Worm (Caenorhabditis elegans) whole organism, L1 larva: ENCODE measurements around the gene lis-1.

Experiments
- F16B12.6 ChIP-seq: fragments of 150-350 bp; optimal IDR thresholded peaks from 2 replicates; lab custom pipeline; 2014; ENCODE audit warnings: missing biosample characterization, missing genetic modification characterization
- aha-1 ChIP-seq: fragments of 150-350 bp; optimal IDR thresholded peaks from 2 replicates; lab custom pipeline; 2014; ENCODE audit warnings: missing biosample characterization, missing genetic modification characterization
- alr-1 ChIP-seq: fragments of 200-800 bp; sonication (Bioruptor generic); optimal IDR thresholded peaks from 2 replicates; lab custom pipeline; 2018; ENCODE audit warnings: borderline replicate concordance, mild to moderate bottlenecking, missing genetic modification characterization, missing compliant biosample characterization
- ama-1 ChIP-seq: fragments of 150-350 bp; optimal IDR thresholded peaks from 2 replicates; lab custom pipeline; 2014
- blmp-1 ChIP-seq: fragments of 150-350 bp; optimal IDR thresholded peaks from 2 replicates; lab custom pipeline; 2014; ENCODE audit warnings: missing biosample characterization, missing genetic modification characterization
- ceh-63 ChIP-seq: fragments of 200-800 bp; sonication (Bioruptor generic); optimal IDR thresholded peaks from 2 replicates; lab custom pipeline; 2018; ENCODE audit warnings: mild to moderate bottlenecking, missing genetic modification characterization, missing compliant biosample characterization
- ceh-8 ChIP-seq: fragments of 200-800 bp; sonication (Bioruptor generic); optimal IDR thresholded peaks from 2 replicates; lab custom pipeline; 2018; ENCODE audit warnings: mild to moderate bottlenecking, missing genetic modification characterization, moderate library complexity, missing compliant biosample characterization
- ceh-82 ChIP-seq, 3 experiments: fragments of 150-350 bp in 1 of 3; sonication (generic microtip) in 2 of 3; optimal IDR thresholded peaks; 2 replicates each; lab custom pipeline; 2014 to 2017; ENCODE audit warnings: missing biosample characterization in 3 of 3, missing genetic modification characterization in 3 of 3
- ceh-88 ChIP-seq: fragments of 200-800 bp; sonication (Bioruptor generic); IDR thresholded peaks from 2 replicates; pipeline ENCODE4 v1.3.6; 2022; ENCODE audit warnings: missing genetic modification characterization, missing compliant biosample characterization
- ceh-90 ChIP-seq: sonication (generic microtip); optimal IDR thresholded peaks from 2 replicates; lab custom pipeline; 2016; ENCODE audit warnings: missing genetic modification characterization, missing compliant biosample characterization
- ces-1 ChIP-seq: fragments of 150-350 bp; optimal IDR thresholded peaks from 2 replicates; lab custom pipeline; 2014; ENCODE audit warnings: missing biosample characterization, missing genetic modification reagents, missing genetic modification characterization
- dpl-1 ChIP-seq, 3 experiments: fragments of 150-350 bp in 2 of 3; sonication (generic microtip) in 1 of 3; optimal IDR thresholded peaks; 2 replicates each; lab custom pipeline; 2014 to 2017; ENCODE audit warnings: missing biosample characterization in 3 of 3, missing genetic modification characterization in 3 of 3, missing genetic modification reagents in 3 of 3
- dsc-1 ChIP-seq: sonication (generic microtip); optimal IDR thresholded peaks from 2 replicates; lab custom pipeline; 2016; ENCODE audit warnings: mild to moderate bottlenecking, missing genetic modification characterization, missing compliant biosample characterization
- efl-1 ChIP-seq, 4 experiments: fragments of 150-350 bp; optimal IDR thresholded peaks in 3 of 4; peaks in 1 of 4; 1 replicate in 1 of 4; 2 replicates in 3 of 4; lab custom pipeline; 2014; ENCODE audit warnings: missing biosample characterization in 2 of 4, missing genetic modification characterization in 2 of 4, missing genetic modification reagents in 2 of 4
- efl-3 ChIP-seq: fragments of 200-800 bp; sonication (Bioruptor generic); optimal IDR thresholded peaks from 2 replicates; lab custom pipeline; 2018; ENCODE audit warnings: mild to moderate bottlenecking, missing genetic modification characterization, missing compliant biosample characterization
- fkh-10 ChIP-seq: sonication (generic microtip); optimal IDR thresholded peaks from 2 replicates; lab custom pipeline; 2017; ENCODE audit warnings: missing biosample characterization, missing genetic modification reagents, missing genetic modification characterization
- fkh-4 ChIP-seq: sonication (generic microtip); optimal IDR thresholded peaks from 2 replicates; lab custom pipeline; 2016; ENCODE audit warnings: missing compliant biosample characterization, missing genetic modification characterization, borderline replicate concordance
- fkh-8 ChIP-seq: sonication (generic microtip); optimal IDR thresholded peaks from 2 replicates; lab custom pipeline; 2016; ENCODE audit warnings: mild to moderate bottlenecking, missing genetic modification characterization, missing compliant biosample characterization
- hlh-17 ChIP-seq: fragments of 200-800 bp; sonication (Bioruptor generic); optimal IDR thresholded peaks from 2 replicates; lab custom pipeline; 2018; ENCODE audit warnings: missing genetic modification characterization, mild to moderate bottlenecking, missing compliant biosample characterization, moderate library complexity, borderline replicate concordance
- hpl-2 ChIP-seq: fragments of 150-350 bp; optimal IDR thresholded peaks from 2 replicates; lab custom pipeline; 2014; ENCODE audit warnings: missing biosample characterization, missing genetic modification reagents, missing genetic modification characterization
- isw-1 ChIP-seq: fragments of 200-800 bp; sonication (Bioruptor generic); IDR thresholded peaks from 2 replicates; pipeline ENCODE4 v1.3.6; 2022; ENCODE audit warnings: missing genetic modification characterization, missing compliant biosample characterization
- jun-1 ChIP-seq: fragments of 150-350 bp; optimal IDR thresholded peaks from 2 replicates; lab custom pipeline; 2014; ENCODE audit warnings: missing biosample characterization, missing genetic modification reagents, missing genetic modification characterization
- lin-35 ChIP-seq, 2 experiments: fragments of 150-350 bp; optimal IDR thresholded peaks; 2 replicates each; lab custom pipeline; 2014; ENCODE audit warnings: missing biosample characterization in 2 of 2, missing genetic modification characterization in 2 of 2, missing genetic modification reagents in 2 of 2
- lin-39 ChIP-seq: fragments of 150-350 bp; optimal IDR thresholded peaks from 2 replicates; lab custom pipeline; 2014; ENCODE audit warnings: missing biosample characterization, missing genetic modification reagents, missing genetic modification characterization
- lir-3 ChIP-seq: sonication (generic microtip); optimal IDR thresholded peaks from 2 replicates; lab custom pipeline; 2016; ENCODE audit warnings: mild to moderate bottlenecking, missing genetic modification characterization, moderate library complexity, missing compliant biosample characterization; ENCODE audit not compliant: poor library complexity
- lsy-2 ChIP-seq, 2 experiments: fragments of 150-350 bp; optimal IDR thresholded peaks; 2 replicates each; lab custom pipeline; 2014; ENCODE audit warnings: missing biosample characterization in 2 of 2, missing genetic modification characterization in 2 of 2
- mep-1 ChIP-seq: fragments of 150-350 bp; optimal IDR thresholded peaks from 2 replicates; lab custom pipeline; 2014; ENCODE audit warnings: missing biosample characterization, missing genetic modification characterization
- nhr-237 ChIP-seq: fragments of 150-350 bp; optimal IDR thresholded peaks from 2 replicates; lab custom pipeline; 2014; ENCODE audit warnings: missing biosample characterization, missing genetic modification characterization
- nhr-28 ChIP-seq: fragments of 150-350 bp; optimal IDR thresholded peaks from 2 replicates; lab custom pipeline; 2014; ENCODE audit warnings: missing biosample characterization, missing genetic modification characterization
- nhr-47 ChIP-seq: sonication (generic microtip); optimal IDR thresholded peaks from 2 replicates; lab custom pipeline; 2016; ENCODE audit warnings: mild to moderate bottlenecking, missing genetic modification characterization, moderate library complexity, missing compliant biosample characterization
- nhr-71 ChIP-seq: sonication (generic microtip); optimal IDR thresholded peaks from 2 replicates; lab custom pipeline; 2016; ENCODE audit warnings: mild to moderate bottlenecking, missing genetic modification characterization, moderate library complexity, missing compliant biosample characterization
- nhr-90 ChIP-seq: sonication (generic microtip); optimal IDR thresholded peaks from 2 replicates; lab custom pipeline; 2016; ENCODE audit warnings: mild to moderate bottlenecking, missing genetic modification characterization, missing compliant biosample characterization; ENCODE audit not compliant: poor library complexity
- pax-3 ChIP-seq: fragments of 200-800 bp; sonication (Bioruptor generic); optimal IDR thresholded peaks from 2 replicates; lab custom pipeline; 2018; ENCODE audit warnings: mild to moderate bottlenecking, missing genetic modification characterization, moderate library complexity, missing compliant biosample characterization
- pqm-1 ChIP-seq: sonication (generic microtip); optimal IDR thresholded peaks from 3 replicates; lab custom pipeline; 2017; ENCODE audit warnings: missing biosample characterization, missing genetic modification characterization
- skn-1 ChIP-seq: fragments of 150-350 bp; optimal IDR thresholded peaks from 2 replicates; lab custom pipeline; 2014; ENCODE audit warnings: missing biosample characterization, missing genetic modification characterization
- snu-23 ChIP-seq: sonication (generic microtip); optimal IDR thresholded peaks from 2 replicates; lab custom pipeline; 2016; ENCODE audit warnings: missing genetic modification characterization, missing compliant biosample characterization
- sox-4 ChIP-seq: sonication (generic microtip); optimal IDR thresholded peaks from 2 replicates; lab custom pipeline; 2016; ENCODE audit warnings: missing genetic modification characterization, missing compliant biosample characterization
- sptf-1 ChIP-seq: fragments of 150-350 bp; optimal IDR thresholded peaks from 2 replicates; lab custom pipeline; 2014; ENCODE audit warnings: missing biosample characterization, missing genetic modification characterization
- swsn-7 ChIP-seq: sonication (generic microtip); optimal IDR thresholded peaks from 2 replicates; lab custom pipeline; 2016; ENCODE audit warnings: missing genetic modification characterization, missing compliant biosample characterization
- tlp-1 ChIP-seq: fragments of 150-350 bp; optimal IDR thresholded peaks from 2 replicates; lab custom pipeline; 2014; ENCODE audit warnings: missing biosample characterization, missing genetic modification characterization
- unc-130 ChIP-seq: fragments of 150-350 bp; optimal IDR thresholded peaks from 2 replicates; lab custom pipeline; 2017; ENCODE audit warnings: missing biosample characterization, missing genetic modification characterization, inconsistent platforms
- unc-30 ChIP-seq: sonication (generic microtip); optimal IDR thresholded peaks from 2 replicates; lab custom pipeline; 2017; ENCODE audit warnings: missing biosample characterization, missing genetic modification characterization
- unc-86 ChIP-seq: sonication (generic microtip); optimal IDR thresholded peaks from 2 replicates; lab custom pipeline; 2016; ENCODE audit warnings: missing genetic modification characterization, missing compliant biosample characterization
- vab-15 ChIP-seq: sonication (generic microtip); optimal IDR thresholded peaks from 2 replicates; lab custom pipeline; 2017; ENCODE audit warnings: missing genotype, mild to moderate bottlenecking, missing genetic modification characterization, missing compliant biosample characterization
- xbp-1 ChIP-seq: sonication (generic microtip); optimal IDR thresholded peaks from 2 replicates; lab custom pipeline; 2016; ENCODE audit warnings: missing genetic modification characterization, missing compliant biosample characterization
- zag-1 ChIP-seq: fragments of 150-350 bp; optimal IDR thresholded peaks from 2 replicates; lab custom pipeline; 2014; ENCODE audit warnings: missing biosample characterization, missing genetic modification characterization
- zip-4 ChIP-seq: fragments of 200-800 bp; sonication (Bioruptor generic); optimal IDR thresholded peaks from 2 replicates; lab custom pipeline; 2018; ENCODE audit warnings: mild to moderate bottlenecking, missing genetic modification characterization, moderate library complexity, missing compliant biosample characterization
- ztf-11 ChIP-seq, 2 experiments: sonication (generic microtip); optimal IDR thresholded peaks; 2 replicates each; lab custom pipeline; 2016 to 2017; ENCODE audit warnings: missing genetic modification characterization in 2 of 2, missing biosample characterization in 1 of 2, missing compliant biosample characterization in 1 of 2

lis-1 gene

ce11 chrIII:13376304-13376760 is at the start of gene lis-1:
TSS of gene lis-1 (minus strand) at chrIII:13376710.
- TF ChIP-seq ces-1 (GFP tag; lab: Kevin White, UChicago) (peak; percentile 68), nhr-71 (peak; percentile 11), lin-35 (GFP tag; optimal IDR thresholded peaks at IDR 0.05; lab: Kevin White, UChicago) (no peak)
- TF ChIP-seq, all 84 proteins: peak for 2

- TF ChIP-seq blmp-1 = peak; percentile 47
- TF ChIP-seq unc-86 (tag; lab: Kevin White, UChicago) = no peak
- TF ChIP-seq lsy-2 (tag; optimal IDR thresholded peaks at IDR 0.05; lab: Kevin White, UChicago) = peak; percentile 22 to 69
- no peak for TF ChIP-seq ceh-90 (tag; lab: Kevin White, UChicago)
- peak in 1 of 3 experiments; percentile 14 for TF ChIP-seq ceh-82 (tag; optimal IDR thresholded peaks at IDR 0.05; lab: Kevin White, UChicago)
- TF ChIP-seq nhr-47 (tag; lab: Kevin White, UChicago) = peak; percentile 43
- TF ChIP-seq dsc-1 (tag; lab: Kevin White, UChicago) = no peak
- TF ChIP-seq efl-1 (optimal IDR thresholded peaks at IDR 0.05; lab: Kevin White, UChicago) = peak; percentile 27 to 54
- TF ChIP-seq efl-1 (GFP tag; optimal IDR thresholded peaks at IDR 0.05 in 1 of 2; lab: Kevin White, UChicago) = peak; percentile 61 to 92
- no peak for TF ChIP-seq lin-39 (tag; lab: Kevin White, UChicago)
- TF ChIP-seq dpl-1 (GFP tag; optimal IDR thresholded peaks at IDR 0.05; lab: Kevin White, UChicago) = peak; percentile 27 to 61 (median 53)
- TF ChIP-seq sptf-1 (tag; lab: Kevin White, UChicago) = no peak
- TF ChIP-seq xbp-1 (tag; lab: Kevin White, UChicago) = peak; percentile 20
- peak; percentile 49 to 55 for TF ChIP-seq lin-35 (GFP tag; optimal IDR thresholded peaks at IDR 0.05; lab: Kevin White, UChicago)
- TF ChIP-seq ama-1 (lab: Kevin White, UChicago) = no peak
- no peak for TF ChIP-seq zag-1
- TF ChIP-seq zip-4 (GFP tag; lab: Kevin White, UChicago) = no peak
- peak; percentile 81 for TF ChIP-seq F16B12.6 (tag; lab: Kevin White, UChicago)
- peak; percentile 30 for TF ChIP-seq nhr-71
- no peak for TF ChIP-seq fkh-10 (GFP tag; lab: Kevin White, UChicago)
- no peak for TF ChIP-seq vab-15
- no peak for TF ChIP-seq hlh-17 (GFP tag; lab: Kevin White, UChicago)
- TF ChIP-seq alr-1 (tag; lab: Kevin White, UChicago) = no peak
- TF ChIP-seq jun-1 (tag; lab: Kevin White, UChicago) = no peak
- no peak for TF ChIP-seq efl-3 (GFP tag; lab: Kevin White, UChicago)
- no peak for TF ChIP-seq nhr-28
- TF ChIP-seq lir-3 (tag; lab: Kevin White, UChicago) = no peak
- no peak for TF ChIP-seq isw-1
- TF ChIP-seq mep-1 (tag; lab: Kevin White, UChicago) = peak; percentile 32
- TF ChIP-seq pqm-1 = no peak
- TF ChIP-seq pax-3 = no peak
- peak; percentile 44 for TF ChIP-seq snu-23 (GFP tag; lab: Kevin White, UChicago)
- peak; percentile 11 for TF ChIP-seq swsn-7
These were observed 49.5 kb upstream of the lis-1 start, which contains the start of gene cope-1 for ce11 chrIII:13426036-13426435. TSS of gene cope-1 (plus strand) at chrIII:13426264.

- TF ChIP-seq skn-1 (peak; percentile 56), dpl-1 (GFP tag; optimal IDR thresholded peaks at IDR 0.05; lab: Kevin White, UChicago) (peak; percentile 86 to 91 (median 90)), jun-1 (tag; lab: Kevin White, UChicago) (no peak), unc-130 (tag; lab: Kevin White, UChicago) (peak; percentile 77), nhr-47 (tag; lab: Kevin White, UChicago) (peak; percentile 49), hpl-2 (GFP tag; lab: Kevin White, UChicago) (no peak), vab-15 (peak; percentile 26), nhr-237 (no peak), xbp-1 (tag; lab: Kevin White, UChicago) (no peak), ztf-11 (tag; optimal IDR thresholded peaks at IDR 0.05; lab: Kevin White, UChicago) (peak in 1 of 2 experiments; percentile 35), dsc-1 (tag; lab: Kevin White, UChicago) (no peak), ces-1 (GFP tag; lab: Kevin White, UChicago) (no peak), ceh-88 (no peak), fkh-10 (GFP tag; lab: Kevin White, UChicago) (no peak), unc-30 (tag; lab: Kevin White, UChicago) (no peak), nhr-90 (peak; percentile 52), fkh-4 (tag; lab: Kevin White, UChicago) (no peak), fkh-8 (tag; lab: Kevin White, UChicago) (peak; percentile 7), F16B12.6 (tag; lab: Kevin White, UChicago) (peak; percentile 65), sox-4 (tag; lab: Kevin White, UChicago) (no peak), efl-3 (GFP tag; lab: Kevin White, UChicago) (no peak), ceh-8 (GFP tag; lab: Kevin White, UChicago) (no peak), nhr-28 (no peak), ceh-63 (GFP tag; lab: Kevin White, UChicago) (no peak), aha-1 (tag; lab: Kevin White, UChicago) (no peak), tlp-1 (tag; lab: Kevin White, UChicago) (no peak)
These were observed 46.9 kb upstream of the lis-1 start, which contains the start of gene exo-1 for ce11 chrIII:13423414-13423813. TSS of gene exo-1 (plus strand) at chrIII:13423514.
